Worm (Caenorhabditis elegans) whole organism, L3 larva: ENCODE data around the gene srh-241.

Source experiments
- aly-2 ChIP-seq: fragments of 150-350 bp; optimal IDR thresholded peaks from 2 replicates; lab custom pipeline; 2014; ENCODE audit warnings: missing biosample characterization, missing genetic modification characterization
- ceh-28 ChIP-seq: fragments of 150-350 bp; optimal IDR thresholded peaks from 2 replicates; lab custom pipeline; 2014; ENCODE audit warnings: missing biosample characterization, missing genetic modification reagents, missing genetic modification characterization
- ceh-82 ChIP-seq: fragments of 150-350 bp; optimal IDR thresholded peaks from 2 replicates; lab custom pipeline; 2014; ENCODE audit warnings: missing biosample characterization, missing genetic modification characterization
- elt-3 ChIP-seq, 3 experiments: fragments of 150-350 bp in 1 of 3; sonication (generic microtip) in 2 of 3; optimal IDR thresholded peaks; 2 replicates in 2 of 3; 4 replicates in 1 of 3; lab custom pipeline; 2014 to 2017; ENCODE audit warnings: missing biosample characterization in 3 of 3, missing genetic modification characterization in 3 of 3
- lin-15B ChIP-seq: fragments of 150-350 bp; optimal IDR thresholded peaks from 2 replicates; lab custom pipeline; 2014; ENCODE audit warnings: missing biosample characterization, missing genetic modification characterization
- lin-39 ChIP-seq: fragments of 150-350 bp; optimal IDR thresholded peaks from 2 replicates; lab custom pipeline; 2018; ENCODE audit warnings: missing biosample characterization, missing genetic modification reagents, missing genetic modification characterization
- nfya-1 ChIP-seq: sonication (generic microtip); optimal IDR thresholded peaks from 2 replicates; lab custom pipeline; 2017; ENCODE audit warnings: missing genetic modification characterization, mild to moderate bottlenecking, missing compliant biosample characterization, antibody characterized with exemption, moderate library complexity; ENCODE audit not compliant: insufficient read depth
- nhr-11 ChIP-seq: fragments of 150-350 bp; optimal IDR thresholded peaks from 2 replicates; lab custom pipeline; 2014; ENCODE audit warnings: missing biosample characterization, missing genetic modification characterization
- pqm-1 ChIP-seq: fragments of 150-350 bp; optimal IDR thresholded peaks from 2 replicates; lab custom pipeline; 2017; ENCODE audit warnings: missing biosample characterization, missing genetic modification characterization, inconsistent platforms
- snpc-4 ChIP-seq: fragments of 150-350 bp; optimal IDR thresholded peaks from 2 replicates; lab custom pipeline; 2014; ENCODE audit warnings: missing biosample characterization, missing genetic modification characterization
- unc-62 ChIP-seq: fragments of 150-350 bp; sonication (generic microtip); optimal IDR thresholded peaks from 4 replicates; lab custom pipeline; 2014; ENCODE audit warnings: missing biosample characterization, missing genetic modification reagents, missing genetic modification characterization
- ztf-4 ChIP-seq: fragments of 150-350 bp; optimal IDR thresholded peaks from 2 replicates; lab custom pipeline; 2014; ENCODE audit warnings: missing biosample characterization, missing genetic modification characterization

DNA sequence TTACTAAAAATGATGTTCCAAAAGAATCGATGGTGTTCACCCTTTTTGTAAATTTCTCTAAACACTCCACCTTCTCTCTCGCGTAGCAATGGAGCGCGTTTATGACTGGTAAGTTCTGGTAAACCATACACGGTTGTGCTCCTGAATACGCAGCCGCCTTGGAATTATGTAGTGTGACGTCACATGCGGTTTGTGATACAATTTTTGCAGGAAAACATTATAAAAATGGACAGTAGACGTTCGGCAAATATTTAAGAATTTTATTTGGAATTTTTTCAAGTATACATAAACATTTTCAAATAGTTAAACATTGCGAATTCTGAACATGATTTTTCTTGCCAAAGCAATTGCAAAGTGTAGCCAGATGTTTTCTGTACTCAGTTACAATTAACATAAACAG is 8.1 kb upstream of the srh-241 start, which contains the start of gene F37B4.10:
- TF ChIP-seq unc-62 (GFP tag; lab: Kevin White, UChicago), result no peak
- TF ChIP-seq pqm-1, result no peak
- TF ChIP-seq elt-3 (tag; optimal IDR thresholded peaks at IDR 0.05; lab: Kevin White, UChicago), result no peak
- TF ChIP-seq ztf-4, result no peak
- no peak for TF ChIP-seq nhr-11 (tag; lab: Kevin White, UChicago)
- TF ChIP-seq lin-15B, result no peak
- no peak for TF ChIP-seq ceh-28 (tag; lab: Kevin White, UChicago)
- no peak for TF ChIP-seq ceh-82
- TF ChIP-seq lin-39 (tag; lab: Kevin White, UChicago), result no peak
- no peak for TF ChIP-seq nfya-1 (tag; lab: Kevin White, UChicago)
- no peak for TF ChIP-seq snpc-4
- no peak for TF ChIP-seq aly-2 (tag; lab: Kevin White, UChicago)
